Fruit fly (Drosophila melanogaster) whole organism, embryonic: ENCODE data around the gene CG15912.
A peak's percentile ranks its signal among the peaks of the same experiment; 100 is the strongest.

Experiments
- ATbp ChIP-seq: fragments of 200-800 bp; sonication (Bioruptor generic); optimal IDR thresholded peaks from 2 replicates; lab custom pipeline; 2017; ENCODE audit warnings: missing biosample characterization, mild to moderate bottlenecking, missing genetic modification characterization, missing genetic modification reagents
- Asciz ChIP-seq: fragments of 200-800 bp; sonication (Bioruptor generic); optimal IDR thresholded peaks from 2 replicates; lab custom pipeline; 2017; ENCODE audit warnings: missing biosample characterization, mild to moderate bottlenecking, missing genetic modification characterization, missing genetic modification reagents
- Atf-2 ChIP-seq: fragments of 200-800 bp; sonication (Bioruptor generic); optimal IDR thresholded peaks from 2 replicates; lab custom pipeline; 2016; ENCODE audit warnings: missing biosample characterization, missing genetic modification characterization
- CG11504 ChIP-seq: fragments of 200-800 bp; sonication (Bioruptor generic); optimal IDR thresholded peaks from 3 replicates; lab custom pipeline; 2019; ENCODE audit warnings: missing biosample characterization, mild to moderate bottlenecking, missing genetic modification characterization, moderate library complexity
- CG13123 ChIP-seq: fragments of 200-800 bp; sonication (Bioruptor generic); optimal IDR thresholded peaks from 2 replicates; lab custom pipeline; 2016; ENCODE audit warnings: missing biosample characterization, missing genetic modification characterization
- CG14710 ChIP-seq: fragments of 200-800 bp; sonication (Bioruptor generic); optimal IDR thresholded peaks from 3 replicates; lab custom pipeline; 2019; ENCODE audit warnings: missing biosample characterization, mild to moderate bottlenecking, missing genetic modification characterization, moderate library complexity
- CG15514 ChIP-seq: fragments of 200-800 bp; sonication (Bioruptor generic); optimal IDR thresholded peaks from 3 replicates; lab custom pipeline; 2017; ENCODE audit warnings: missing biosample characterization, missing genetic modification characterization, mild to moderate bottlenecking, moderate library complexity, missing genetic modification reagents
- CG17186 ChIP-seq: fragments of 200-800 bp; sonication (Bioruptor generic); optimal IDR thresholded peaks from 3 replicates; lab custom pipeline; 2017; ENCODE audit warnings: missing biosample characterization, missing genetic modification reagents, missing genetic modification characterization
- CG18476 ChIP-seq: fragments of 200-800 bp; sonication (Bioruptor generic); optimal IDR thresholded peaks from 2 replicates; lab custom pipeline; 2016; ENCODE audit warnings: missing biosample characterization, mild to moderate bottlenecking, missing genetic modification characterization
- CG2202 ChIP-seq: fragments of 200-800 bp; sonication (Bioruptor generic); optimal IDR thresholded peaks from 2 replicates; lab custom pipeline; 2018; ENCODE audit warnings: missing biosample characterization, mild to moderate bottlenecking, missing genetic modification characterization
- CG2712 ChIP-seq: fragments of 200-800 bp; optimal IDR thresholded peaks from 3 replicates; lab custom pipeline; 2019; ENCODE audit warnings: missing biosample characterization, mild to moderate bottlenecking, missing genetic modification characterization, moderate library complexity
- CG6654 ChIP-seq: fragments of 200-800 bp; sonication (Bioruptor generic); optimal IDR thresholded peaks from 2 replicates; lab custom pipeline; 2017; ENCODE audit warnings: missing biosample characterization, mild to moderate bottlenecking, missing genetic modification characterization
- CG6689 ChIP-seq: fragments of 200-800 bp; sonication (Bioruptor generic); IDR thresholded peaks from 2 replicates; pipeline ENCODE4 v1.3.6; 2022; ENCODE audit warnings: missing biosample characterization, missing genetic modification characterization
- CG7372 ChIP-seq: fragments of 200-800 bp; sonication (Bioruptor generic); IDR thresholded peaks from 2 replicates; pipeline ENCODE4 v1.3.6; 2022; ENCODE audit warnings: missing biosample characterization, missing genetic modification characterization
- CG7963 ChIP-seq: fragments of 200-800 bp; sonication (Bioruptor generic); IDR thresholded peaks from 3 replicates; pipeline ENCODE4 v1.3.6; 2022; ENCODE audit warnings: missing biosample characterization, missing genetic modification characterization; ENCODE audit not compliant: partially characterized antibody
- CG8944 ChIP-seq: fragments of 200-800 bp; sonication (Bioruptor generic); optimal IDR thresholded peaks from 3 replicates; lab custom pipeline; 2016; ENCODE audit warnings: missing biosample characterization, missing genetic modification characterization
- Doc3 ChIP-seq: fragments of 200-800 bp; sonication (Bioruptor generic); IDR thresholded peaks from 3 replicates; pipeline ENCODE4 v1.3.6; 2022; ENCODE audit warnings: missing biosample characterization, missing genetic modification characterization; ENCODE audit not compliant: partially characterized antibody
- Fer2 ChIP-seq: fragments of 200-800 bp; sonication (Bioruptor generic); optimal IDR thresholded peaks from 2 replicates; lab custom pipeline; 2018; ENCODE audit warnings: missing biosample characterization, mild to moderate bottlenecking, missing genetic modification characterization, moderate library complexity
- Hr51 ChIP-seq, 2 experiments: fragments of 200-800 bp; sonication (Bioruptor generic); optimal IDR thresholded peaks; 2 replicates in 1 of 2; 3 replicates in 1 of 2; lab custom pipeline; 2016 to 2018; ENCODE audit warnings: missing biosample characterization in 2 of 2, missing genetic modification characterization in 2 of 2, mild to moderate bottlenecking in 1 of 2, moderate library complexity in 1 of 2
- Lim3 ChIP-seq: fragments of 200-800 bp; sonication (Bioruptor generic); IDR thresholded peaks from 2 replicates; pipeline ENCODE4 v1.3.6; 2022; ENCODE audit warnings: missing biosample characterization, missing genetic modification characterization
- Meics ChIP-seq: fragments of 200-800 bp; sonication (Bioruptor generic); optimal IDR thresholded peaks from 2 replicates; lab custom pipeline; 2017; ENCODE audit warnings: missing biosample characterization, mild to moderate bottlenecking, missing genetic modification characterization
- NC2α ChIP-seq: fragments of 200-800 bp; sonication (Bioruptor generic); optimal IDR thresholded peaks from 2 replicates; lab custom pipeline; 2016; ENCODE audit warnings: missing biosample characterization, missing genetic modification characterization
- Optix ChIP-seq: fragments of 200-800 bp; sonication (Bioruptor generic); IDR thresholded peaks from 3 replicates; pipeline ENCODE4 v1.3.6; 2022; ENCODE audit warnings: missing biosample characterization, missing genetic modification characterization
- Stat92E ChIP-seq, 3 experiments: fragments of >200 bp in 2 of 3; fragments of 200-800 bp in 1 of 3; sonication (Bioruptor generic) in 1 of 3; optimal IDR thresholded peaks; 2 replicates each; lab custom pipeline; 2017 to 2019; ENCODE audit warnings: missing biosample characterization in 3 of 3, missing genetic modification characterization in 3 of 3, mild to moderate bottlenecking in 1 of 3, moderate library complexity in 1 of 3
- Taf1 ChIP-seq: fragments of 200-800 bp; sonication (Bioruptor generic); IDR thresholded peaks from 2 replicates; pipeline ENCODE4 v1.3.6; 2022; ENCODE audit warnings: missing biosample characterization, missing genetic modification characterization
- ac ChIP-seq: fragments of 200-800 bp; sonication (Bioruptor generic); optimal IDR thresholded peaks from 3 replicates; lab custom pipeline; 2017; ENCODE audit warnings: missing biosample characterization, mild to moderate bottlenecking, missing genetic modification characterization
- ase ChIP-seq: fragments of 200-800 bp; sonication (Bioruptor generic); IDR thresholded peaks from 3 replicates; pipeline ENCODE4 v1.3.6; 2022; ENCODE audit warnings: missing biosample characterization, missing genetic modification characterization
- bigmax ChIP-seq: fragments of 200-800 bp; sonication (Bioruptor generic); optimal IDR thresholded peaks from 2 replicates; lab custom pipeline; 2018; ENCODE audit warnings: missing biosample characterization, mild to moderate bottlenecking, missing genetic modification characterization
- bowl ChIP-seq: fragments of 200-800 bp; sonication (Bioruptor generic); IDR thresholded peaks from 2 replicates; pipeline ENCODE4 v1.3.6; 2022; ENCODE audit warnings: missing biosample characterization, missing genetic modification characterization
- bsh ChIP-seq, 2 experiments: fragments of 200-800 bp; sonication (Bioruptor generic); optimal IDR thresholded peaks; 2 replicates each; lab custom pipeline; 2017 to 2018; ENCODE audit warnings: mild to moderate bottlenecking in 2 of 2, missing biosample characterization in 2 of 2, missing genetic modification characterization in 2 of 2, moderate library complexity in 1 of 2
- chif ChIP-seq, 2 experiments: fragments of 200-800 bp; sonication (Bioruptor generic); optimal IDR thresholded peaks; 3 replicates each; lab custom pipeline; 2016; ENCODE audit warnings: missing biosample characterization in 2 of 2, missing genetic modification characterization in 2 of 2
- ci ChIP-seq: fragments of 200-800 bp; sonication (Bioruptor generic); IDR thresholded peaks from 3 replicates; pipeline ENCODE4 v1.3.6; 2022; ENCODE audit warnings: missing biosample characterization, missing genetic modification characterization
- cwo ChIP-seq: fragments of 200-800 bp; sonication (Bioruptor generic); optimal IDR thresholded peaks from 3 replicates; lab custom pipeline; 2017; ENCODE audit warnings: missing biosample characterization, missing genetic modification characterization, mild to moderate bottlenecking, moderate library complexity, missing genetic modification reagents
- danr ChIP-seq: fragments of 200-800 bp; sonication (Bioruptor generic); IDR thresholded peaks from 2 replicates; pipeline ENCODE4 v1.3.6; 2022; ENCODE audit warnings: missing biosample characterization, missing genetic modification characterization
- dati ChIP-seq: fragments of 200-800 bp; sonication (Bioruptor generic); IDR thresholded peaks from 2 replicates; pipeline ENCODE4 v1.3.6; 2022; ENCODE audit warnings: missing biosample characterization, missing genetic modification characterization
- exex ChIP-seq: fragments of 200-800 bp; sonication (Bioruptor generic); optimal IDR thresholded peaks from 4 replicates; lab custom pipeline; 2018; ENCODE audit warnings: missing biosample characterization, mild to moderate bottlenecking, missing genetic modification characterization, moderate library complexity
- ftz-f1 ChIP-seq: fragments of 200-800 bp; sonication (Bioruptor generic); optimal IDR thresholded peaks from 2 replicates; lab custom pipeline; 2016; ENCODE audit warnings: missing biosample characterization, missing genetic modification characterization
- gcm ChIP-seq: fragments of 200-800 bp; sonication (Bioruptor generic); optimal IDR thresholded peaks from 2 replicates; lab custom pipeline; 2019; ENCODE audit warnings: missing biosample characterization, mild to moderate bottlenecking, missing genetic modification characterization, moderate library complexity
- gem ChIP-seq: fragments of 200-800 bp; sonication (Bioruptor generic); optimal IDR thresholded peaks from 2 replicates; lab custom pipeline; 2019; ENCODE audit warnings: missing biosample characterization, mild to moderate bottlenecking, missing genetic modification characterization, moderate library complexity
- h ChIP-seq: fragments of >200 bp; optimal IDR thresholded peaks from 2 replicates; lab custom pipeline; 2017
- luna ChIP-seq: fragments of 200-800 bp; sonication (Bioruptor generic); optimal IDR thresholded peaks from 2 replicates; lab custom pipeline; 2016; ENCODE audit warnings: missing biosample characterization, missing genetic modification characterization
- nmo ChIP-seq: fragments of 200-800 bp; sonication (Bioruptor generic); optimal IDR thresholded peaks from 2 replicates; lab custom pipeline; 2018; ENCODE audit warnings: missing biosample characterization, mild to moderate bottlenecking, missing genetic modification characterization, moderate library complexity
- nom ChIP-seq: fragments of 200-800 bp; sonication (Bioruptor generic); optimal IDR thresholded peaks from 2 replicates; lab custom pipeline; 2017; ENCODE audit warnings: missing biosample characterization, missing genetic modification characterization, mild to moderate bottlenecking, moderate library complexity, missing genetic modification reagents
- pb ChIP-seq: fragments of 200-800 bp; sonication (Bioruptor generic); optimal IDR thresholded peaks from 3 replicates; lab custom pipeline; 2016; ENCODE audit warnings: missing biosample characterization, missing genetic modification characterization
- pzg ChIP-seq: fragments of 200-800 bp; sonication (Bioruptor generic); optimal IDR thresholded peaks from 3 replicates; lab custom pipeline; 2018; ENCODE audit warnings: missing biosample characterization, mild to moderate bottlenecking, missing genetic modification characterization, moderate library complexity
- ro ChIP-seq: fragments of 200-800 bp; sonication (Bioruptor generic); IDR thresholded peaks from 2 replicates; pipeline ENCODE4 v1.3.6; 2022; ENCODE audit warnings: missing biosample characterization, missing genetic modification characterization
- row ChIP-seq: fragments of 200-800 bp; sonication (Bioruptor generic); IDR thresholded peaks from 3 replicates; pipeline ENCODE4 v1.3.6; 2022; ENCODE audit warnings: missing biosample characterization, missing genetic modification characterization
- sd ChIP-seq: fragments of 200-800 bp; sonication (Bioruptor generic); optimal IDR thresholded peaks from 3 replicates; lab custom pipeline; 2018; ENCODE audit warnings: missing biosample characterization, mild to moderate bottlenecking, missing genetic modification characterization, moderate library complexity
- sima ChIP-seq: fragments of 200-800 bp; sonication (Bioruptor generic); optimal IDR thresholded peaks from 2 replicates; lab custom pipeline; 2016; ENCODE audit warnings: missing biosample characterization, missing genetic modification characterization
- trem ChIP-seq: fragments of 200-800 bp; optimal IDR thresholded peaks from 3 replicates; lab custom pipeline; 2019; ENCODE audit warnings: missing biosample characterization, mild to moderate bottlenecking, missing genetic modification characterization, moderate library complexity
- vvl ChIP-seq: fragments of 200-800 bp; sonication (Bioruptor generic); IDR thresholded peaks from 2 replicates; pipeline ENCODE4 v1.3.6; 2022; ENCODE audit warnings: missing biosample characterization, missing genetic modification characterization
- z ChIP-seq: fragments of 200-800 bp; sonication (Bioruptor generic); IDR thresholded peaks from 3 replicates; pipeline ENCODE4 v1.3.6; 2022; ENCODE audit warnings: missing biosample characterization, missing genetic modification characterization

Gene CG15912

DNA sequence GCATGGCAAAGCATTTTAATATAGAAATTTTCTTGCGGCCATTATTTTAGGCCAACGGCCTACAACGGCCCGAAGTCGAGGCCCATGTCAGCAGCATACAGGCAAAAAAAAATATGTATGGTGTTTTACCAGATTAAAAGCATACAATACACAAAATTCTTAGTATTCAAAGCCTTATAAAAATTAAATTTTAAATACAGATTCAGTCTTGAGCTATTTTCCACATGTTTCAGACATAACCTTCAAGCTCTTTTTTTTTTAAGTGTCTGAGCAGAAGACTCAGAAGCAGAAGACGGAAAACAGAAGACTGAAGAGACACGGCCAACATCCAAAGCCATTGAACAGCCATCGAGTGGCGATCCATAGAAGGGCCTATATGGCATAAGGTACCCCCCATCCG is 32.9 kb downstream of the CG15912 start (continued):
- TF ChIP-seq z (GFP tag; lab: Robert Waterston, UW) (no peak), gcm (GFP tag; lab: Kevin White, UChicago) (no peak), CG6654 (GFP tag; lab: Kevin White, UChicago) (peak; percentile 27), ac (GFP tag; lab: Kevin White, UChicago) (no peak), cwo (GFP tag; lab: Kevin White, UChicago) (no peak), Fer2 (tag; lab: Kevin White, UChicago) (no peak), Asciz (GFP tag; lab: Kevin White, UChicago) (no peak), CG14710 (peak; percentile 63), bigmax (GFP tag; lab: Kevin White, UChicago) (no peak), CG18476 (GFP tag; lab: Kevin White, UChicago) (peak; percentile 7), pb (no peak), sd (tag; lab: Kevin White, UChicago) (no peak), luna (GFP tag; lab: Kevin White, UChicago) (no peak), NC2α (no peak), sima (GFP tag; lab: Kevin White, UChicago) (no peak), CG8944 (GFP tag; lab: Kevin White, UChicago) (no peak), ATbp (GFP tag; lab: Kevin White, UChicago) (peak; percentile 29), dati (GFP tag; lab: Robert Waterston, UW) (no peak), CG13123 (GFP tag; lab: Kevin White, UChicago) (no peak), CG15514 (GFP tag; lab: Kevin White, UChicago) (no peak), pzg (GFP tag; lab: Kevin White, UChicago) (no peak), bowl (GFP tag; lab: Robert Waterston, UW) (no peak), nom (GFP tag; lab: Kevin White, UChicago) (no peak), Optix (GFP tag; lab: Robert Waterston, UW) (no peak), Taf1 (GFP tag; lab: Robert Waterston, UW) (no peak), ase (no peak), exex (no peak), CG6689 (peak; percentile 49), CG7372 (GFP tag; lab: Robert Waterston, UW) (no peak), CG7963 (GFP tag; lab: Robert Waterston, UW) (no peak), ftz-f1 (GFP tag; lab: Kevin White, UChicago) (no peak), h (no peak), Doc3 (GFP tag; lab: Robert Waterston, UW) (no peak), Lim3 (GFP tag; lab: Robert Waterston, UW) (no peak), danr (GFP tag; lab: Robert Waterston, UW) (0 out of 2 replicates have a peak, but pooled peaks have one; percentile 24), Atf-2 (GFP tag; lab: Kevin White, UChicago) (peak; percentile 17), CG17186 (GFP tag; lab: Kevin White, UChicago) (no peak), CG2202 (tag; lab: Kevin White, UChicago) (peak; percentile 41), vvl (GFP tag; lab: Robert Waterston, UW) (peak; percentile 51), Meics (no peak)

DNA sequence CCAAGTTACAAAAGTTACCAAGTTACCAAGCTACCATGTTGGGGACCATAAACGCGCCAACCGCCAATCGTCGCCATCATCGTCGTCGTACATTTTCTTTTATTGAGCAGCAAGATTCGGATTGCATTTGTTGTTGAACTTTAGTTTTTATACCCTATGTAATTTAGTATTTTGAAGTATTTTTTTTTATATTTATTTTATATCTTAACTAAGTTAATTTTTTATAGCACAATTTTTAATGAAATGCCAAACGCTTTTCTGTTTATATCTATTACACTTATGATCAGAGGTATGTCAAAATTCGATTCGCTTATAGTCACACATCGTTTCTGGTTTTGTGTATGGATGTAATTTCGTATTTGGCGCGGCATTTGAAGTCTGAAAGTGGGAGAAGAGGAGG is 33.6 kb downstream of the CG15912 start:
- TF ChIP-seq CG11504 (tag; lab: Kevin White, UChicago) (peak; percentile 36), Stat92E (GFP tag; optimal IDR thresholded peaks at IDR 0.05; lab: Kevin White, UChicago) (no peak), CG2712 (tag; lab: Kevin White, UChicago) (peak; percentile 14), bsh (GFP tag; optimal IDR thresholded peaks at IDR 0.05; lab: Kevin White, UChicago) (peak in 1 of 2 experiments; percentile 1), gem (tag; lab: Kevin White, UChicago) (peak; percentile 35), CG14710 (no peak), ro (GFP tag; lab: Robert Waterston, UW) (no peak), chif (GFP tag; optimal IDR thresholded peaks at IDR 0.05; lab: Kevin White, UChicago) (no peak), row (GFP tag; lab: Robert Waterston, UW) (0 out of 3 replicates have a peak, but pooled peaks have one; percentile 21), Hr51 (GFP tag; optimal IDR thresholded peaks at IDR 0.05; lab: Kevin White, UChicago) (peak in 1 of 2 experiments; percentile 13), ci (0 out of 3 replicates have a peak, but pooled peaks have one; percentile 24), nmo (GFP tag; lab: Kevin White, UChicago) (peak; percentile 18), trem (tag; lab: Kevin White, UChicago) (no peak)
